Fruit fly (Drosophila melanogaster): Measurements from ENCODE around the gene kmg.

Gene kmg

DNA sequence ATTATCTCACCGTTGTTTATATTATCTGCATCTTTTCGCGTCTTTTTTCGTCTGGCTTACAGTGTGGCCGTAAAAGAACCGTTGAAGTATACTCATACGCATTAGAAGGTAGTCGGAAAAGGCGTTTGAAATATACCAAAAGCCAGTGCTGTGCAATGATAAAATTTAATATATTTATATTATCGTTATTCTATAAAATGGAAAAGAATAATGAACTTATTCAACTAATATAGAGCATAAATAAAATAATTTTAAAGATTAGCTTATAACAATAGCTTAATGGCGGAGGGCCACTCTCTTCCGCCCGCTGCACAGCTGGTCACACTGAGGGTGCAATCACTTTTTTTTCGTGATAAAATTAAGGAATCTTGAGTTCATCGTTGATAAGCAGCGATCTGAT lies 31.6 kb downstream of the kmg start, which contains the start of the genes CG16974 and Edem2 (continued):
- TF ChIP-seq Meics (GFP tag; optimal IDR thresholded peaks at IDR 0.05) = no peak
- peak; percentile 34; the same call in 1 of the 2 replicates for TF ChIP-seq Adf1 (GFP tag; IDR thresholded peaks at IDR 0.05)
- no peak for TF ChIP-seq yki (optimal IDR thresholded peaks at IDR 0.05)
- TF ChIP-seq CG5953 (GFP tag; IDR thresholded peaks at IDR 0.05) = peak; percentile 42; the same call in 1 of the 2 replicates
- peak; percentile 73 for TF ChIP-seq gfzf (GFP tag; optimal IDR thresholded peaks at IDR 0.05)
- peak; percentile 5 for TF ChIP-seq dm (GFP tag; optimal IDR thresholded peaks at IDR 0.05)
- no peak for TF ChIP-seq gsb (GFP tag; IDR thresholded peaks at IDR 0.05)
- TF ChIP-seq zfh2 (GFP tag; optimal IDR thresholded peaks at IDR 0.05) = peak; percentile 58
- TF ChIP-seq Neu2 (GFP tag; optimal IDR thresholded peaks at IDR 0.05; ENCODE audit: borderline replicate concordance) = no peak
- TF ChIP-seq fd102C (GFP tag; optimal IDR thresholded peaks at IDR 0.05) = no peak
- peak; percentile 61 for TF ChIP-seq CG18011 (GFP tag; optimal IDR thresholded peaks at IDR 0.05)
- TF ChIP-seq Sry-β (GFP tag; optimal IDR thresholded peaks at IDR 0.05) = peak; percentile 6
- TF ChIP-seq Dip3 (GFP tag; optimal IDR thresholded peaks at IDR 0.05) = peak; percentile 19
- no peak for TF ChIP-seq lab (GFP tag; optimal IDR thresholded peaks at IDR 0.05)
- no peak for TF ChIP-seq br (optimal IDR thresholded peaks at IDR 0.05)
- TF ChIP-seq CG30020 (tag; optimal IDR thresholded peaks at IDR 0.05) = peak; percentile 66
- TF ChIP-seq stc (GFP tag; IDR thresholded peaks at IDR 0.05) = peak; percentile 69
- no peak for TF ChIP-seq NC2β (GFP tag; optimal IDR thresholded peaks at IDR 0.05)
- peak; percentile 79 for TF ChIP-seq lilli (GFP tag; optimal IDR thresholded peaks at IDR 0.05)
- TF ChIP-seq ac (GFP tag; optimal IDR thresholded peaks at IDR 0.05) = no peak
- peak; percentile 39 for TF ChIP-seq CG1647 (GFP tag; optimal IDR thresholded peaks at IDR 0.05)
- peak; percentile 48 for TF ChIP-seq knrl (GFP tag; IDR thresholded peaks at IDR 0.05; ENCODE audit: partially characterized antibody)
- peak; percentile 77 for TF ChIP-seq pzg (GFP tag; optimal IDR thresholded peaks at IDR 0.05)
- TF ChIP-seq CG7372 (GFP tag; IDR thresholded peaks at IDR 0.05) = peak; percentile 44; the same call in 1 of the 2 replicates
- TF ChIP-seq CG16813 (GFP tag; IDR thresholded peaks at IDR 0.05; ENCODE audit: partially characterized antibody) = no peak
- no peak for TF ChIP-seq Hand (GFP tag; optimal IDR thresholded peaks at IDR 0.05)
- TF ChIP-seq so (GFP tag; IDR thresholded peaks at IDR 0.05) = peak; percentile 31; the same call in 1 of the 3 replicates
- no peak for TF ChIP-seq CG11504 (tag; optimal IDR thresholded peaks at IDR 0.05)
- no peak for TF ChIP-seq wek (GFP tag; optimal IDR thresholded peaks at IDR 0.05)
- TF ChIP-seq CG9727 (GFP tag; optimal IDR thresholded peaks at IDR 0.05) = peak; percentile 86
- no peak for TF ChIP-seq eve (GFP tag; optimal IDR thresholded peaks at IDR 0.05)
- peak; percentile 4 for TF ChIP-seq CG30431 (GFP tag; optimal IDR thresholded peaks at IDR 0.05)
- peak; percentile 67 for TF ChIP-seq Fer1 (GFP tag; optimal IDR thresholded peaks at IDR 0.05)
- peak; percentile 68 for TF ChIP-seq CG9817 (tag; optimal IDR thresholded peaks at IDR 0.05)
- TF ChIP-seq CG32767 (GFP tag; IDR thresholded peaks at IDR 0.05) = peak; percentile 71
- TF ChIP-seq BEAF-32 (GFP tag; optimal IDR thresholded peaks at IDR 0.05) = peak; percentile 56
- TF ChIP-seq CG11456 (GFP tag; IDR thresholded peaks at IDR 0.05) = peak; percentile 84
- TF ChIP-seq Oli (tag; optimal IDR thresholded peaks at IDR 0.05) = no peak
- TF ChIP-seq row (GFP tag; IDR thresholded peaks at IDR 0.05) = peak; percentile 71
- no peak for TF ChIP-seq CG7786 (GFP tag; optimal IDR thresholded peaks at IDR 0.05)
- TF ChIP-seq Doc3 (GFP tag; IDR thresholded peaks at IDR 0.05; ENCODE audit: partially characterized antibody) = no peak
- TF ChIP-seq Hr78 (GFP tag; optimal IDR thresholded peaks at IDR 0.05) = no peak
- TF ChIP-seq corto (GFP tag; optimal IDR thresholded peaks at IDR 0.05) = peak; percentile 70
- peak; percentile 83 for TF ChIP-seq CG9932 (GFP tag; IDR thresholded peaks at IDR 0.05)
- TF ChIP-seq Dp (GFP tag; optimal IDR thresholded peaks at IDR 0.05) = peak; percentile 29
- peak; percentile 49 for TF ChIP-seq kay (GFP tag; optimal IDR thresholded peaks at IDR 0.05)
- peak; percentile 59 for TF ChIP-seq B-H1 (GFP tag; IDR thresholded peaks at IDR 0.05)
- TF ChIP-seq D (optimal IDR thresholded peaks at IDR 0.05) = no peak
- TF ChIP-seq D (GFP tag; optimal IDR thresholded peaks at IDR 0.05) = no peak
- TF ChIP-seq slp2 (GFP tag; optimal IDR thresholded peaks at IDR 0.05) = no peak
- TF ChIP-seq CG7271 (tag; optimal IDR thresholded peaks at IDR 0.05) = peak; percentile 87

Data from whole organism, embryonic.